Fruit fly (Drosophila melanogaster): ENCODE results near the gene Golgin104.

Golgin104 gene

DNA sequence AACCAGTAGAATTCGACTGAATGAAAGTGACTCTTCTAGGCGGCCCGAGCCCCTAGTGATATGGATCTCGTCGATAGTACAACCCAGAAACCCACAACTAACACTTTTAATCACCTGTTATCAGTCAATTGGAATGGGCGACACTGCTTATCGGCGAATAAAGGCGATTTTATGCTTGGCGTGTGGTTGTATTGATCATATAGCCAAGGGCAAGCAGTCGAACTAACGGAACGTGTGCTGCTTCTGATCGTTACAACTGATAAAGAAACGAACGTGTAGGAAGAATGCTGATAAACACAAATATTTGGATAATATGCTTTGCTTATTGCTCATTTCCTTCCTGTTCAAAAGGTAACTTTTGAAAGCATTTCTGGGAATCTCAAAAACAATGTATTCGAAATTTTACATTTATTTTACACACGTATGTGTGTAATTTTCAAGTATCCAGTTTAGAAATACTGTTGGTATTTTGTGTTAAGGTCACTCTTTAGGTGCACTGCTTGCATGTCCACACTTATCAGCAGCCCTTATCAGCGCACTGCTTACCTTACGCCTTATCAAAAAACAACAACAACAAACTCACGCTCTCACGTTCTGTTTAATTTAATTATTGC lies 29.5 kb upstream of the Golgin104 start, which contains the start of gene Agpat4 (continued):
- TF ChIP-seq NfI (GFP tag; optimal IDR thresholded peaks at IDR 0.05): no peak
- TF ChIP-seq jumu (GFP tag; optimal IDR thresholded peaks at IDR 0.05): no peak
- TF ChIP-seq CG10147 (GFP tag; optimal IDR thresholded peaks at IDR 0.05): no peak
- TF ChIP-seq CG12299 (tag; optimal IDR thresholded peaks at IDR 0.05): no peak
- TF ChIP-seq cato (GFP tag; optimal IDR thresholded peaks at IDR 0.05; ENCODE audit: borderline replicate concordance): no peak
- no peak for TF ChIP-seq CG10274 (GFP tag; optimal IDR thresholded peaks at IDR 0.05)
- no peak for TF ChIP-seq CG3995 (GFP tag; optimal IDR thresholded peaks at IDR 0.05)
- no peak for TF ChIP-seq CG30020 (tag; optimal IDR thresholded peaks at IDR 0.05)
- no peak for TF ChIP-seq Lpt (GFP tag; optimal IDR thresholded peaks at IDR 0.05)
- peak; percentile 1 for TF ChIP-seq CG3065 (GFP tag; optimal IDR thresholded peaks at IDR 0.05)
- TF ChIP-seq Stat92E (GFP tag; optimal IDR thresholded peaks at IDR 0.05): no peak
- no peak for TF ChIP-seq CG6854 (GFP tag; optimal IDR thresholded peaks at IDR 0.05)
- no peak for TF ChIP-seq Hr39 (optimal IDR thresholded peaks at IDR 0.05)
- no peak for TF ChIP-seq Dad (GFP tag; optimal IDR thresholded peaks at IDR 0.05)
- peak; percentile 4 for TF ChIP-seq CHES-1-like (GFP tag; optimal IDR thresholded peaks at IDR 0.05)
- no peak for TF ChIP-seq crol (GFP tag; IDR thresholded peaks at IDR 0.05)
- TF ChIP-seq cg (GFP tag; optimal IDR thresholded peaks at IDR 0.05): peak; percentile 64
- no peak for TF ChIP-seq gro (GFP tag; optimal IDR thresholded peaks at IDR 0.05)
- no peak for TF ChIP-seq aop (GFP tag; IDR thresholded peaks at IDR 0.05)
- TF ChIP-seq D (optimal IDR thresholded peaks at IDR 0.05): no peak
- TF ChIP-seq D (GFP tag; optimal IDR thresholded peaks at IDR 0.05): no peak
- TF ChIP-seq disco-r (GFP tag; optimal IDR thresholded peaks at IDR 0.05): no peak
- TF ChIP-seq sr (GFP tag; IDR thresholded peaks at IDR 0.05): no peak
- no peak for TF ChIP-seq CG6654 (GFP tag; optimal IDR thresholded peaks at IDR 0.05)
- no peak for TF ChIP-seq emc (GFP tag; optimal IDR thresholded peaks at IDR 0.05)
- no peak for TF ChIP-seq H2.0 (GFP tag; IDR thresholded peaks at IDR 0.05)
- peak; percentile 68 for TF ChIP-seq CTCF (GFP tag; optimal IDR thresholded peaks at IDR 0.05)
- TF ChIP-seq MESR4 (GFP tag; optimal IDR thresholded peaks at IDR 0.05): no peak
- TF ChIP-seq CG10462 (GFP tag; optimal IDR thresholded peaks at IDR 0.05): no peak
- no peak for TF ChIP-seq CG11695 (GFP tag; IDR thresholded peaks at IDR 0.05)
- TF ChIP-seq ato (GFP tag; IDR thresholded peaks at IDR 0.05; ENCODE audit: partially characterized antibody): no peak; the same call in 1 of the 2 replicates
- TF ChIP-seq Xrp1 (GFP tag; IDR thresholded peaks at IDR 0.05): no peak
- peak; percentile 68; the same call in 1 of the 2 replicates for TF ChIP-seq CG42726 (GFP tag; IDR thresholded peaks at IDR 0.05; ENCODE audit: partially characterized antibody)
- TF ChIP-seq CG12104 (GFP tag; optimal IDR thresholded peaks at IDR 0.05): no peak
- no peak for TF ChIP-seq peb (GFP tag; IDR thresholded peaks at IDR 0.05)
- TF ChIP-seq ranshi (GFP tag; IDR thresholded peaks at IDR 0.05): no peak
- TF ChIP-seq psq (GFP tag; optimal IDR thresholded peaks at IDR 0.05): no peak
- TF ChIP-seq salm (tag; optimal IDR thresholded peaks at IDR 0.05): no peak
- TF ChIP-seq CG6765 (GFP tag; optimal IDR thresholded peaks at IDR 0.05): no peak
- peak; percentile 74 for TF ChIP-seq stwl (tag; optimal IDR thresholded peaks at IDR 0.05)
- TF ChIP-seq CG12659 (GFP tag; optimal IDR thresholded peaks at IDR 0.05): peak; percentile 23
- no peak for TF ChIP-seq da (GFP tag; optimal IDR thresholded peaks at IDR 0.05)
- TF ChIP-seq CG10321 (GFP tag; IDR thresholded peaks at IDR 0.05): no peak
- no peak for TF ChIP-seq lab (GFP tag; optimal IDR thresholded peaks at IDR 0.05)
- peak; percentile 31 for TF ChIP-seq Sin3A (optimal IDR thresholded peaks at IDR 0.05)
- TF ChIP-seq sima (GFP tag; optimal IDR thresholded peaks at IDR 0.05): no peak
- TF ChIP-seq tio (GFP tag; optimal IDR thresholded peaks at IDR 0.05): no peak
- no peak for TF ChIP-seq MTF-1 (GFP tag; optimal IDR thresholded peaks at IDR 0.05; ENCODE audit: borderline replicate concordance)
- peak; percentile 50 for TF ChIP-seq Bgb (GFP tag; IDR thresholded peaks at IDR 0.05; ENCODE audit: partially characterized antibody)
- TF ChIP-seq bcd (GFP tag; optimal IDR thresholded peaks at IDR 0.05): peak; percentile 7
- no peak for TF ChIP-seq CG8944 (GFP tag; optimal IDR thresholded peaks at IDR 0.05)
- no peak for TF ChIP-seq vnd (GFP tag; IDR thresholded peaks at IDR 0.05; ENCODE audit: partially characterized antibody)
